Worm (Caenorhabditis elegans): ENCODE data around the gene M57.1.

- TF ChIP-seq ztf-11 (tag; optimal IDR thresholded peaks at IDR 0.05) (no peak), aly-2 (tag; optimal IDR thresholded peaks at IDR 0.05) (no peak), zag-1 (tag; optimal IDR thresholded peaks at IDR 0.05) (no peak)
Measured at ce11 chrIV:3578667-3579066, 46.4 kb downstream of the M57.1 start.
